Fruit fly (Drosophila melanogaster): Measurements from ENCODE around the gene Ugt36A1.

Ugt36A1 gene

dm6 chr2L:3632047-3632880, 13.4 kb downstream of the Ugt36A1 start (continued):
- TF ChIP-seq MESR4 (GFP tag; optimal IDR thresholded peaks at IDR 0.05) (peak; percentile 53), z (GFP tag; IDR thresholded peaks at IDR 0.05) (peak; percentile 86), CG11456 (GFP tag; IDR thresholded peaks at IDR 0.05) (peak; percentile 93), CrebB (tag; optimal IDR thresholded peaks at IDR 0.05) (peak; percentile 91), CG11398 (GFP tag; optimal IDR thresholded peaks at IDR 0.05) (peak; percentile 92), CG34224 (GFP tag; IDR thresholded peaks at IDR 0.05; ENCODE audit: partially characterized antibody) (no peak), fd64A (GFP tag; optimal IDR thresholded peaks at IDR 0.05) (peak; percentile 95), CG17385 (GFP tag; optimal IDR thresholded peaks at IDR 0.05) (peak; percentile 89), bigmax (GFP tag; optimal IDR thresholded peaks at IDR 0.05) (peak; percentile 76), CG11696 (GFP tag; IDR thresholded peaks at IDR 0.05) (peak; percentile 91), CG3838 (GFP tag; optimal IDR thresholded peaks at IDR 0.05) (peak; percentile 81), chinmo (GFP tag; IDR thresholded peaks at IDR 0.05; ENCODE audit: partially characterized antibody) (peak; percentile 94; the same call in 3 of the 4 replicates), sens (GFP tag) (peak; percentile 100), Dip3 (GFP tag; optimal IDR thresholded peaks at IDR 0.05) (peak; percentile 89), CG12071 (GFP tag; optimal IDR thresholded peaks at IDR 0.05) (peak; percentile 98), CG6854 (GFP tag; optimal IDR thresholded peaks at IDR 0.05) (peak; percentile 92), zf30C (GFP tag; optimal IDR thresholded peaks at IDR 0.05) (peak; percentile 99), Lim3 (GFP tag; IDR thresholded peaks at IDR 0.05) (peak; percentile 52; the same call in 1 of the 2 replicates), vfl (GFP tag; optimal IDR thresholded peaks at IDR 0.05) (peak; percentile 92), CG4730 (GFP tag; IDR thresholded peaks at IDR 0.05) (peak; percentile 97), amos (GFP tag; IDR thresholded peaks at IDR 0.05; ENCODE audit: partially characterized antibody) (no peak), CG7271 (tag; optimal IDR thresholded peaks at IDR 0.05) (peak; percentile 98), Drgx (GFP tag; IDR thresholded peaks at IDR 0.05) (peak; percentile 99), caup (GFP tag; optimal IDR thresholded peaks at IDR 0.05; ENCODE audit: severe bottlenecking) (peak; percentile 91), kah (GFP tag; optimal IDR thresholded peaks at IDR 0.05) (peak; percentile 95), HHEX (GFP tag; optimal IDR thresholded peaks at IDR 0.05) (peak; percentile 99), stc (GFP tag; IDR thresholded peaks at IDR 0.05) (peak; percentile 98), tx (GFP tag; optimal IDR thresholded peaks at IDR 0.05) (peak; percentile 90), CG8478 (optimal IDR thresholded peaks at IDR 0.05) (peak; percentile 73), B-H1 (GFP tag; IDR thresholded peaks at IDR 0.05) (peak; percentile 97), CG6175 (GFP tag; IDR thresholded peaks at IDR 0.05) (peak; percentile 96), ara (GFP tag; IDR thresholded peaks at IDR 0.05) (peak; percentile 99), Ptx1 (GFP tag; IDR thresholded peaks at IDR 0.05) (peak; percentile 96), fu2 (GFP tag; optimal IDR thresholded peaks at IDR 0.05) (peak; percentile 89), ase (GFP tag; IDR thresholded peaks at IDR 0.05) (peak; percentile 96), CG7839 (tag; optimal IDR thresholded peaks at IDR 0.05) (peak; percentile 98), Camta (GFP tag; optimal IDR thresholded peaks at IDR 0.05) (peak; percentile 97), Stat92E (GFP tag; optimal IDR thresholded peaks at IDR 0.05) (peak in 1 of 3 experiments; percentile 94), hth (optimal IDR thresholded peaks at IDR 0.05) (no peak), cad (GFP tag; optimal IDR thresholded peaks at IDR 0.05) (no peak), jing (GFP tag; optimal IDR thresholded peaks at IDR 0.05) (peak; percentile 99), Deaf1 (tag; optimal IDR thresholded peaks at IDR 0.05) (peak; percentile 95), disco-r (GFP tag; optimal IDR thresholded peaks at IDR 0.05) (peak; percentile 91), CG11093 (GFP tag; IDR thresholded peaks at IDR 0.05) (peak; percentile 97), CG14441 (GFP tag; IDR thresholded peaks at IDR 0.05) (peak; percentile 98), CG8924 (tag; optimal IDR thresholded peaks at IDR 0.05) (peak; percentile 97), dati (GFP tag; IDR thresholded peaks at IDR 0.05) (peak; percentile 90), Abd-B (GFP tag; optimal IDR thresholded peaks at IDR 0.05) (peak; percentile 89), D19B (GFP tag; optimal IDR thresholded peaks at IDR 0.05) (peak; percentile 94), pho (GFP tag; optimal IDR thresholded peaks at IDR 0.05) (peak; percentile 92)
